Fruit fly (Drosophila melanogaster) whole organism, embryonic: ENCODE data around the gene CG2794.

Experiments used
- Atf3 ChIP-seq: fragments of 200-800 bp; sonication (Bioruptor generic); optimal IDR thresholded peaks from 3 replicates; lab custom pipeline; 2016; ENCODE audit warnings: missing biosample characterization, missing genetic modification characterization
- B-H1 ChIP-seq: fragments of 200-800 bp; sonication (Bioruptor generic); IDR thresholded peaks from 3 replicates; pipeline ENCODE4 v1.3.6; 2022; ENCODE audit warnings: missing biosample characterization, missing genetic modification characterization
- CG10209 ChIP-seq: fragments of 200-800 bp; sonication (Bioruptor generic); optimal IDR thresholded peaks from 3 replicates; lab custom pipeline; 2017; ENCODE audit warnings: missing biosample characterization, mild to moderate bottlenecking, missing genetic modification characterization, missing genetic modification reagents
- CG10267 ChIP-seq: fragments of 200-800 bp; sonication (Bioruptor generic); optimal IDR thresholded peaks from 2 replicates; lab custom pipeline; 2018; ENCODE audit warnings: missing biosample characterization, mild to moderate bottlenecking, missing genetic modification characterization, moderate library complexity
- CG10654 ChIP-seq: fragments of 200-800 bp; sonication (Bioruptor generic); optimal IDR thresholded peaks from 2 replicates; lab custom pipeline; 2016; ENCODE audit warnings: missing biosample characterization, missing genetic modification characterization
- CG11247 ChIP-seq: fragments of 200-800 bp; sonication (Bioruptor generic); IDR thresholded peaks from 2 replicates; pipeline ENCODE4 v1.3.6; 2022; ENCODE audit warnings: missing biosample characterization, missing genetic modification characterization
- CG12219 ChIP-seq: fragments of 200-800 bp; sonication (Bioruptor generic); optimal IDR thresholded peaks from 3 replicates; lab custom pipeline; 2018; ENCODE audit warnings: missing biosample characterization, mild to moderate bottlenecking, missing genetic modification characterization
- CG16813 ChIP-seq: fragments of 200-800 bp; sonication (Bioruptor generic); IDR thresholded peaks from 3 replicates; pipeline ENCODE4 v1.3.6; 2022; ENCODE audit warnings: missing biosample characterization, missing genetic modification characterization; ENCODE audit not compliant: partially characterized antibody
- CG18011 ChIP-seq: fragments of 200-800 bp; sonication (Bioruptor generic); optimal IDR thresholded peaks from 2 replicates; lab custom pipeline; 2017; ENCODE audit warnings: missing biosample characterization, missing genetic modification characterization, mild to moderate bottlenecking, moderate library complexity, missing genotype
- CG2678 ChIP-seq: fragments of 200-800 bp; sonication (Bioruptor generic); optimal IDR thresholded peaks from 3 replicates; lab custom pipeline; 2019; ENCODE audit warnings: missing biosample characterization, mild to moderate bottlenecking, missing genetic modification characterization, moderate library complexity
- CG3065 ChIP-seq: fragments of 200-800 bp; sonication (Bioruptor generic); optimal IDR thresholded peaks from 2 replicates; lab custom pipeline; 2016; ENCODE audit warnings: missing biosample characterization, missing genetic modification characterization
- CG31365 ChIP-seq: fragments of 200-800 bp; sonication (Bioruptor generic); optimal IDR thresholded peaks from 2 replicates; lab custom pipeline; 2018; ENCODE audit warnings: missing biosample characterization, mild to moderate bottlenecking, missing genetic modification characterization
- CG34224 ChIP-seq: fragments of 200-800 bp; sonication (Bioruptor generic); IDR thresholded peaks from 3 replicates; pipeline ENCODE4 v1.3.6; 2022; ENCODE audit warnings: missing biosample characterization, missing genetic modification characterization; ENCODE audit not compliant: partially characterized antibody
- CG4360 ChIP-seq: fragments of 200-800 bp; sonication (Bioruptor generic); IDR thresholded peaks from 2 replicates; pipeline ENCODE4 v1.3.6; 2022; ENCODE audit warnings: missing biosample characterization, missing genetic modification characterization
- CG9609 ChIP-seq: fragments of 200-800 bp; sonication (Bioruptor generic); optimal IDR thresholded peaks from 3 replicates; lab custom pipeline; 2016; ENCODE audit warnings: missing biosample characterization, missing genetic modification characterization
- CG9932 ChIP-seq: fragments of 200-800 bp; sonication (Bioruptor generic); IDR thresholded peaks from 2 replicates; pipeline ENCODE4 v1.3.6; 2022; ENCODE audit warnings: missing biosample characterization, missing genetic modification characterization
- Camta ChIP-seq: fragments of 200-800 bp; sonication (Bioruptor generic); optimal IDR thresholded peaks from 2 replicates; lab custom pipeline; 2016; ENCODE audit warnings: missing biosample characterization, missing genetic modification characterization
- Dek ChIP-seq: fragments of 200-800 bp; sonication (Bioruptor generic); optimal IDR thresholded peaks from 3 replicates; lab custom pipeline; 2019; ENCODE audit warnings: missing biosample characterization, mild to moderate bottlenecking, missing genetic modification characterization, moderate library complexity
- H15 ChIP-seq: fragments of 200-800 bp; sonication (Bioruptor generic); IDR thresholded peaks from 3 replicates; pipeline ENCODE4 v1.3.6; 2022; ENCODE audit warnings: missing biosample characterization, missing genetic modification characterization
- Hmx ChIP-seq: fragments of 200-800 bp; sonication (Bioruptor generic); optimal IDR thresholded peaks from 2 replicates; lab custom pipeline; 2016; ENCODE audit warnings: missing biosample characterization, missing genetic modification characterization
- NC2α ChIP-seq: fragments of 200-800 bp; sonication (Bioruptor generic); optimal IDR thresholded peaks from 2 replicates; lab custom pipeline; 2016; ENCODE audit warnings: missing biosample characterization, missing genetic modification characterization
- NK7.1 ChIP-seq: fragments of 200-800 bp; sonication (Bioruptor generic); optimal IDR thresholded peaks from 3 replicates; lab custom pipeline; 2016; ENCODE audit warnings: missing biosample characterization, missing genetic modification characterization
- Nf-YC ChIP-seq: fragments of 200-800 bp; optimal IDR thresholded peaks from 3 replicates; lab custom pipeline; 2019; ENCODE audit warnings: missing biosample characterization, mild to moderate bottlenecking, missing genetic modification characterization, moderate library complexity
- NfI ChIP-seq: fragments of 200-800 bp; sonication (Bioruptor generic); optimal IDR thresholded peaks from 3 replicates; lab custom pipeline; 2018; ENCODE audit warnings: missing biosample characterization, mild to moderate bottlenecking, missing genetic modification characterization, moderate library complexity
- Poxn ChIP-seq: fragments of 200-800 bp; sonication (Bioruptor generic); IDR thresholded peaks from 2 replicates; pipeline ENCODE4 v1.3.6; 2022; ENCODE audit warnings: missing biosample characterization, missing genetic modification characterization
- Six4 ChIP-seq: fragments of 200-800 bp; sonication (Bioruptor generic); optimal IDR thresholded peaks from 2 replicates; lab custom pipeline; 2016; ENCODE audit warnings: missing biosample characterization, missing genetic modification characterization
- Sox102F ChIP-seq: fragments of 200-800 bp; sonication (Bioruptor generic); optimal IDR thresholded peaks from 2 replicates; lab custom pipeline; 2018; ENCODE audit warnings: missing biosample characterization, mild to moderate bottlenecking, missing genetic modification characterization, moderate library complexity
- br ChIP-seq: fragments of >200 bp; optimal IDR thresholded peaks from 2 replicates; lab custom pipeline; 2017
- btn ChIP-seq: fragments of 200-800 bp; sonication (Bioruptor generic); optimal IDR thresholded peaks from 2 replicates; lab custom pipeline; 2016; ENCODE audit warnings: missing biosample characterization, missing genetic modification characterization
- cas ChIP-seq: fragments of 200-800 bp; sonication (Bioruptor generic); IDR thresholded peaks from 2 replicates; pipeline ENCODE4 v1.3.6; 2022; ENCODE audit warnings: missing biosample characterization, missing genetic modification characterization
- corto ChIP-seq: fragments of 200-800 bp; sonication (Bioruptor generic); optimal IDR thresholded peaks from 2 replicates; lab custom pipeline; 2016; ENCODE audit warnings: missing biosample characterization, mild to moderate bottlenecking, missing genetic modification characterization, moderate library complexity
- emc ChIP-seq: fragments of 200-800 bp; sonication (Bioruptor generic); optimal IDR thresholded peaks from 2 replicates; lab custom pipeline; 2016; ENCODE audit warnings: missing biosample characterization, missing genetic modification characterization
- eve ChIP-seq, 2 experiments: fragments of >200 bp; optimal IDR thresholded peaks; 2 replicates each; lab custom pipeline; 2017; ENCODE audit warnings: missing biosample characterization in 2 of 2, missing genetic modification characterization in 2 of 2
- ftz-f1 ChIP-seq: fragments of 200-800 bp; sonication (Bioruptor generic); optimal IDR thresholded peaks from 2 replicates; lab custom pipeline; 2016; ENCODE audit warnings: missing biosample characterization, missing genetic modification characterization
- gce ChIP-seq: fragments of 200-800 bp; sonication (Bioruptor generic); IDR thresholded peaks from 3 replicates; pipeline ENCODE4 v1.3.6; 2022; ENCODE audit warnings: missing biosample characterization, missing genetic modification characterization
- h ChIP-seq: fragments of >200 bp; optimal IDR thresholded peaks from 2 replicates; lab custom pipeline; 2017
- lab ChIP-seq: fragments of 200-800 bp; sonication (Bioruptor generic); optimal IDR thresholded peaks from 3 replicates; lab custom pipeline; 2017; ENCODE audit warnings: missing biosample characterization, missing genetic modification characterization, mild to moderate bottlenecking, moderate library complexity, missing genetic modification reagents
- lbe ChIP-seq: fragments of 200-800 bp; sonication (Bioruptor generic); optimal IDR thresholded peaks from 2 replicates; lab custom pipeline; 2016; ENCODE audit warnings: missing biosample characterization, mild to moderate bottlenecking, missing genetic modification characterization
- lola ChIP-seq, 3 experiments: fragments of >200 bp in 2 of 3; fragments of 200-800 bp in 1 of 3; sonication (Bioruptor generic) in 1 of 3; optimal IDR thresholded peaks; 2 replicates each; lab custom pipeline; 2017 to 2019; ENCODE audit warnings: missing biosample characterization in 3 of 3, missing genetic modification characterization in 3 of 3, mild to moderate bottlenecking in 1 of 3, moderate library complexity in 1 of 3
- otp ChIP-seq: fragments of 200-800 bp; sonication (Bioruptor generic); IDR thresholded peaks from 3 replicates; pipeline ENCODE4, ENCODE4 v1.3.6; 2022; ENCODE audit warnings: missing biosample characterization, missing genetic modification characterization
- phol ChIP-seq: fragments of 200-800 bp; sonication (Bioruptor generic); optimal IDR thresholded peaks from 3 replicates; lab custom pipeline; 2018; ENCODE audit warnings: missing biosample characterization, mild to moderate bottlenecking, missing genetic modification characterization, moderate library complexity
- pita ChIP-seq: fragments of 200-800 bp; sonication (Bioruptor generic); optimal IDR thresholded peaks from 2 replicates; lab custom pipeline; 2017; ENCODE audit warnings: missing biosample characterization, mild to moderate bottlenecking, missing genetic modification characterization
- scrt ChIP-seq: fragments of 200-800 bp; sonication (Bioruptor generic); optimal IDR thresholded peaks from 2 replicates; lab custom pipeline; 2018; ENCODE audit warnings: missing biosample characterization, mild to moderate bottlenecking, missing genetic modification characterization, moderate library complexity
- sisA ChIP-seq: fragments of 200-800 bp; sonication (Bioruptor generic); IDR thresholded peaks from 2 replicates; pipeline ENCODE4 v1.3.6; 2022; ENCODE audit warnings: missing biosample characterization, missing genetic modification characterization
- so ChIP-seq: fragments of 200-800 bp; sonication (Bioruptor generic); IDR thresholded peaks from 3 replicates; pipeline ENCODE4 v1.3.6; 2022; ENCODE audit warnings: missing biosample characterization, missing genetic modification characterization
- stc ChIP-seq: fragments of 200-800 bp; sonication (Bioruptor generic); IDR thresholded peaks from 2 replicates; pipeline ENCODE4 v1.3.6; 2022; ENCODE audit warnings: missing biosample characterization, missing genetic modification characterization
- tin ChIP-seq: fragments of 200-800 bp; sonication (Bioruptor generic); optimal IDR thresholded peaks from 3 replicates; lab custom pipeline; 2016; ENCODE audit warnings: missing biosample characterization, missing genetic modification characterization
- tna ChIP-seq: fragments of 200-800 bp; sonication (Bioruptor generic); IDR thresholded peaks from 2 replicates; pipeline ENCODE4 v1.3.6; 2022; ENCODE audit warnings: missing biosample characterization, missing genetic modification characterization; ENCODE audit not compliant: partially characterized antibody
- unc-4 ChIP-seq: fragments of 200-800 bp; sonication (Bioruptor generic); IDR thresholded peaks from 2 replicates; pipeline ENCODE4 v1.3.6; 2022; ENCODE audit warnings: missing biosample characterization, missing genetic modification characterization; ENCODE audit not compliant: partially characterized antibody
- vvl ChIP-seq: fragments of 200-800 bp; sonication (Bioruptor generic); IDR thresholded peaks from 2 replicates; pipeline ENCODE4 v1.3.6; 2022; ENCODE audit warnings: missing biosample characterization, missing genetic modification characterization
- yki ChIP-seq: fragments of >200 bp; optimal IDR thresholded peaks from 3 replicates; lab custom pipeline; 2018

Gene CG2794

DNA sequence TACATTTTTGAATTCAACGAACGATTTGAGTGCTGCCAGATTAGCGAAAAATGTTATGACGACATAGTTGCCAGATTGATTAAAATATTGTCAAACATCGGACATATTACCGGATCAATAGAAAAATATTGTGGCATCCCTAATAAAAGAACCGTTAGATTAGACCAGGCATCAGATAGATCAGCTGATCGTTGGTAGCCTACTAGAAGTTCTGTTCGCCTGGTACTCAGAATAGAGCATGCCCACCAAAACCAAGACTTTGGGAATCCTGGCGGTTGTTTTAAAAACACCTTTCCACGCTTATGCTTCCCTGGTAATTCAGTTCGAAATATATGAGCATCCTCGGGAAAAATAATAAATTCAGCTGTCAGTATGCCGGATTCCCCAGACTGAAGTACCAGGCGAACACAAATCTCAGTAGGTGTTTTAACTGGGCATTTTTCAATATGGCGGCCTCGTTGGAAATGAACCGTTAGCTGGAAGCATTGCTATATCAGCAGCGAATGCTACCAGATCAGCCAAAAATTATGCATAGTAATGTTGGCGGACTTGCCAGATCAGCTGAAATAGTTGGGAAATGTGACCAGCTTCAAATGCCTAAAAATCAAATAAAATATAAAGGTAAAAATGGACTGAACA is 23.3 kb upstream of the CG2794 start (continued):
- peak; percentile 82 for TF ChIP-seq vvl (GFP tag; lab: Robert Waterston, UW)
- no peak for TF ChIP-seq NK7.1 (GFP tag; lab: Kevin White, UChicago)
- no peak for TF ChIP-seq CG4360 (GFP tag; lab: Robert Waterston, UW)
- peak; percentile 11; the same call in 1 of the 2 replicates for TF ChIP-seq CG9932
- TF ChIP-seq ftz-f1: peak; percentile 57
- no peak for TF ChIP-seq CG10209
- no peak for TF ChIP-seq Poxn (GFP tag; lab: Robert Waterston, UW)
- peak; percentile 100 for TF ChIP-seq phol (tag; lab: Kevin White, UChicago)
- TF ChIP-seq CG11247 (GFP tag; lab: Robert Waterston, UW): no peak
- no peak for TF ChIP-seq lbe
- 0 out of 2 replicates have a peak, but pooled peaks have one; percentile 56 for TF ChIP-seq tna
- no peak for TF ChIP-seq pita (GFP tag; lab: Kevin White, UChicago)
- no peak for TF ChIP-seq scrt (GFP tag; lab: Kevin White, UChicago)
- peak; percentile 19 for TF ChIP-seq NfI (GFP tag; lab: Kevin White, UChicago)
- no peak for TF ChIP-seq tin (GFP tag; lab: Kevin White, UChicago)
- no peak for TF ChIP-seq CG10654
- TF ChIP-seq CG2678 (tag; lab: Kevin White, UChicago): no peak
- no peak for TF ChIP-seq CG3065 (GFP tag; lab: Kevin White, UChicago)
- TF ChIP-seq CG34224 (GFP tag; lab: Robert Waterston, UW): peak; percentile 79
- TF ChIP-seq Nf-YC (tag; lab: Kevin White, UChicago): peak; percentile 56
- TF ChIP-seq cas (GFP tag; lab: Robert Waterston, UW): no peak
- no peak for TF ChIP-seq corto (GFP tag; lab: Kevin White, UChicago)
- no peak for TF ChIP-seq lola (GFP tag; optimal IDR thresholded peaks at IDR 0.05; lab: Kevin White, UChicago)
- no peak; the same call in 2 of the 3 replicates for TF ChIP-seq otp
- TF ChIP-seq CG16813: peak; percentile 58; the same call in 1 of the 3 replicates
- no peak for TF ChIP-seq eve (GFP tag; optimal IDR thresholded peaks at IDR 0.05; lab: Kevin White, UChicago)
- no peak for TF ChIP-seq CG31365 (tag; lab: Kevin White, UChicago)
- no peak for TF ChIP-seq emc (GFP tag; lab: Kevin White, UChicago)
- TF ChIP-seq CG9609 (GFP tag; lab: Kevin White, UChicago): no peak
- TF ChIP-seq h (lab: Kevin White, UChicago): no peak
- TF ChIP-seq btn: no peak
- no peak for TF ChIP-seq NC2α (GFP tag; lab: Kevin White, UChicago)
- no peak for TF ChIP-seq Camta (GFP tag; lab: Kevin White, UChicago)
- no peak for TF ChIP-seq Sox102F (GFP tag; lab: Kevin White, UChicago)
- peak; percentile 42 for TF ChIP-seq lab (GFP tag; lab: Kevin White, UChicago)
- no peak for TF ChIP-seq stc (GFP tag; lab: Robert Waterston, UW)
- TF ChIP-seq CG18011 (GFP tag; lab: Kevin White, UChicago): no peak
- TF ChIP-seq so (GFP tag; lab: Robert Waterston, UW): peak; percentile 51; the same call in 1 of the 3 replicates
- no peak for TF ChIP-seq Atf3 (GFP tag; lab: Kevin White, UChicago)
- peak; percentile 69 for TF ChIP-seq unc-4 (GFP tag; lab: Robert Waterston, UW)
- TF ChIP-seq br: no peak
- TF ChIP-seq Dek (tag; lab: Kevin White, UChicago): peak; percentile 19
- TF ChIP-seq gce (GFP tag; lab: Robert Waterston, UW): peak; percentile 58; the same call in 1 of the 3 replicates
- TF ChIP-seq Hmx (GFP tag; lab: Kevin White, UChicago): no peak
- TF ChIP-seq CG12219 (GFP tag; lab: Kevin White, UChicago): peak; percentile 30
- no peak for TF ChIP-seq H15 (GFP tag; lab: Robert Waterston, UW)
- TF ChIP-seq yki (lab: Kevin White, UChicago): no peak
- no peak for TF ChIP-seq B-H1 (GFP tag; lab: Robert Waterston, UW)
- peak; percentile 60 for TF ChIP-seq CG10267 (tag; lab: Kevin White, UChicago)
- TF ChIP-seq sisA (GFP tag; lab: Robert Waterston, UW): no peak
- TF ChIP-seq Six4: no peak
